Fruit fly (Drosophila melanogaster) whole organism, prepupa: Measurements from ENCODE around the gene Trl.
A peak's percentile ranks its signal among the peaks of the same experiment; 100 is the strongest.

ENCODE experiments used
- Blimp-1 ChIP-seq: fragments of 200-800 bp; sonication (Bioruptor generic); optimal IDR thresholded peaks from 3 replicates; lab custom pipeline; 2017; ENCODE audit warnings: missing biosample characterization, missing genetic modification characterization, mild to moderate bottlenecking, moderate library complexity, missing genetic modification reagents
- CG10631 ChIP-seq: fragments of 200-800 bp; sonication (Bioruptor generic); optimal IDR thresholded peaks from 2 replicates; lab custom pipeline; 2016; ENCODE audit warnings: missing biosample characterization, missing genetic modification characterization
- CG10669 ChIP-seq: fragments of 200-800 bp; sonication (Bioruptor generic); optimal IDR thresholded peaks from 3 replicates; lab custom pipeline; 2018; ENCODE audit warnings: missing biosample characterization, mild to moderate bottlenecking, missing genetic modification characterization, moderate library complexity
- CG11762 ChIP-seq: fragments of 200-800 bp; sonication (Bioruptor generic); optimal IDR thresholded peaks from 3 replicates; lab custom pipeline; 2016; ENCODE audit warnings: missing biosample characterization, missing genetic modification characterization; ENCODE audit not compliant: insufficient read depth
- CG11902 ChIP-seq: fragments of 200-800 bp; sonication (Bioruptor generic); optimal IDR thresholded peaks from 3 replicates; lab custom pipeline; 2016; ENCODE audit warnings: missing biosample characterization, missing genetic modification characterization
- CG15336 ChIP-seq: fragments of 200-800 bp; sonication (Bioruptor generic); IDR thresholded peaks from 2 replicates; pipeline ENCODE4 v1.3.6; 2022; ENCODE audit warnings: missing biosample characterization, missing genetic modification characterization
- CG1621 ChIP-seq: fragments of 200-800 bp; sonication (Bioruptor generic); optimal IDR thresholded peaks from 3 replicates; lab custom pipeline; 2018; ENCODE audit warnings: missing biosample characterization, mild to moderate bottlenecking, missing genetic modification characterization
- CG16779 ChIP-seq: fragments of 200-800 bp; sonication (Bioruptor generic); optimal IDR thresholded peaks from 3 replicates; lab custom pipeline; 2017; ENCODE audit warnings: missing biosample characterization, mild to moderate bottlenecking, missing genetic modification characterization
- CG3032 ChIP-seq: fragments of 200-800 bp; optimal IDR thresholded peaks from 2 replicates; lab custom pipeline; 2019; ENCODE audit warnings: missing biosample characterization, mild to moderate bottlenecking, missing genetic modification characterization, moderate library complexity
- CG6276 ChIP-seq: fragments of 200-800 bp; sonication (Bioruptor generic); optimal IDR thresholded peaks from 2 replicates; lab custom pipeline; 2017; ENCODE audit warnings: missing biosample characterization, mild to moderate bottlenecking, missing genetic modification characterization
- CG6792 ChIP-seq: fragments of 200-800 bp; sonication (Bioruptor generic); optimal IDR thresholded peaks from 3 replicates; lab custom pipeline; 2016; ENCODE audit warnings: missing biosample characterization, missing genetic modification characterization
- CG6808 ChIP-seq: fragments of 200-800 bp; sonication (Bioruptor generic); optimal IDR thresholded peaks from 3 replicates; lab custom pipeline; 2017; ENCODE audit warnings: missing biosample characterization, missing genetic modification characterization, mild to moderate bottlenecking, moderate library complexity, missing genetic modification reagents
- CG8319 ChIP-seq: fragments of 200-800 bp; sonication (Bioruptor generic); optimal IDR thresholded peaks from 3 replicates; lab custom pipeline; 2016; ENCODE audit warnings: missing biosample characterization, missing genetic modification characterization
- CG9139 ChIP-seq: fragments of 200-800 bp; sonication (Bioruptor generic); optimal IDR thresholded peaks from 3 replicates; lab custom pipeline; 2017; ENCODE audit warnings: missing biosample characterization, mild to moderate bottlenecking, missing genetic modification characterization
- Eip75B ChIP-seq: fragments of 200-800 bp; sonication (Bioruptor generic); optimal IDR thresholded peaks from 3 replicates; lab custom pipeline; 2016; ENCODE audit warnings: missing biosample characterization, missing genetic modification characterization
- Eip78C ChIP-seq: fragments of 200-800 bp; sonication (Bioruptor generic); peaks from one replicate; lab custom pipeline; 2016; ENCODE audit warnings: missing biosample characterization, missing genetic modification characterization
- Eip93F ChIP-seq: fragments of 200-800 bp; sonication (Bioruptor generic); optimal IDR thresholded peaks from 2 replicates; lab custom pipeline; 2016; ENCODE audit warnings: missing biosample characterization, mild to moderate bottlenecking, missing genetic modification characterization
- Ets21C ChIP-seq: fragments of 200-800 bp; sonication (Bioruptor generic); optimal IDR thresholded peaks from 3 replicates; lab custom pipeline; 2016; ENCODE audit warnings: missing biosample characterization, missing genetic modification characterization
- Ets96B ChIP-seq: fragments of 200-800 bp; optimal IDR thresholded peaks from 2 replicates; lab custom pipeline; 2019; ENCODE audit warnings: missing biosample characterization, mild to moderate bottlenecking, missing genetic modification characterization, moderate library complexity
- Gug ChIP-seq: fragments of 200-800 bp; sonication (Bioruptor generic); IDR thresholded peaks from 2 replicates; pipeline ENCODE4 v1.3.6; 2022; ENCODE audit warnings: missing biosample characterization, missing genetic modification characterization
- Hr38 ChIP-seq: sonication (Bioruptor generic); optimal IDR thresholded peaks from 2 replicates; lab custom pipeline; 2016; ENCODE audit warnings: missing biosample characterization, missing genetic modification characterization
- Hr39 ChIP-seq: fragments of 200-800 bp; sonication (Bioruptor generic); optimal IDR thresholded peaks from 2 replicates; lab custom pipeline; 2016; ENCODE audit warnings: missing biosample characterization, missing genetic modification characterization
- Lpt ChIP-seq: fragments of 200-800 bp; sonication (Bioruptor generic); optimal IDR thresholded peaks from 3 replicates; lab custom pipeline; 2016; ENCODE audit warnings: missing biosample characterization, missing genetic modification characterization
- Met ChIP-seq: fragments of 200-800 bp; sonication (Bioruptor generic); optimal IDR thresholded peaks from 3 replicates; lab custom pipeline; 2016; ENCODE audit warnings: missing biosample characterization, missing genetic modification characterization
- OdsH ChIP-seq: fragments of 200-800 bp; sonication (Bioruptor generic); optimal IDR thresholded peaks from 3 replicates; lab custom pipeline; 2016; ENCODE audit warnings: missing biosample characterization, missing genetic modification characterization
- Smox ChIP-seq: fragments of 200-800 bp; sonication (Bioruptor generic); optimal IDR thresholded peaks from 3 replicates; lab custom pipeline; 2016; ENCODE audit warnings: missing biosample characterization, missing genetic modification characterization
- Sox102F ChIP-seq: fragments of 200-800 bp; sonication (Bioruptor generic); optimal IDR thresholded peaks from 2 replicates; lab custom pipeline; 2016; ENCODE audit warnings: missing biosample characterization, mild to moderate bottlenecking, missing genetic modification characterization
- Sox14 ChIP-seq: fragments of 200-800 bp; sonication (Bioruptor generic); optimal IDR thresholded peaks from 3 replicates; lab custom pipeline; 2016; ENCODE audit warnings: missing biosample characterization, missing genetic modification characterization
- Sox15 ChIP-seq: fragments of 200-800 bp; sonication (Bioruptor generic); optimal IDR thresholded peaks from 3 replicates; lab custom pipeline; 2016; ENCODE audit warnings: missing biosample characterization, missing genetic modification characterization
- cyc ChIP-seq: fragments of 200-800 bp; sonication (Bioruptor generic); optimal IDR thresholded peaks from 3 replicates; lab custom pipeline; 2016; ENCODE audit warnings: missing biosample characterization, missing genetic modification characterization
- dsx ChIP-seq: fragments of 200-800 bp; optimal IDR thresholded peaks from 3 replicates; lab custom pipeline; 2019; ENCODE audit warnings: missing biosample characterization, mild to moderate bottlenecking, missing genetic modification characterization, moderate library complexity; ENCODE audit not compliant: poor library complexity, severe bottlenecking
- esn ChIP-seq: fragments of 200-800 bp; sonication (Bioruptor generic); optimal IDR thresholded peaks from 2 replicates; lab custom pipeline; 2016; ENCODE audit warnings: missing biosample characterization, mild to moderate bottlenecking, missing genetic modification characterization, moderate library complexity
- fd59A ChIP-seq: fragments of 200-800 bp; sonication (Bioruptor generic); optimal IDR thresholded peaks from 2 replicates; lab custom pipeline; 2017; ENCODE audit warnings: missing biosample characterization, mild to moderate bottlenecking, missing genetic modification characterization, missing genetic modification reagents
- fd85E ChIP-seq: fragments of 200-800 bp; sonication (Bioruptor generic); optimal IDR thresholded peaks from 3 replicates; lab custom pipeline; 2016; ENCODE audit warnings: missing biosample characterization, missing genetic modification characterization
- fkh ChIP-seq: fragments of 200-800 bp; sonication (Bioruptor generic); optimal IDR thresholded peaks from 3 replicates; lab custom pipeline; 2017; ENCODE audit warnings: missing biosample characterization, mild to moderate bottlenecking, missing genetic modification characterization, moderate library complexity
- lz ChIP-seq: fragments of 200-800 bp; sonication (Bioruptor generic); optimal IDR thresholded peaks from 3 replicates; lab custom pipeline; 2016; ENCODE audit warnings: missing biosample characterization, missing genetic modification characterization
- net ChIP-seq: fragments of 200-800 bp; sonication (Bioruptor generic); optimal IDR thresholded peaks from 3 replicates; lab custom pipeline; 2016; ENCODE audit warnings: missing biosample characterization, missing genetic modification characterization
- pdm3 ChIP-seq: fragments of 200-800 bp; sonication (Bioruptor generic); optimal IDR thresholded peaks from 3 replicates; lab custom pipeline; 2016; ENCODE audit warnings: missing biosample characterization, missing genetic modification characterization
- spab ChIP-seq: fragments of 200-800 bp; sonication (Bioruptor generic); optimal IDR thresholded peaks from 2 replicates; lab custom pipeline; 2017; ENCODE audit warnings: missing biosample characterization, mild to moderate bottlenecking, missing genetic modification characterization, missing genetic modification reagents
- ss ChIP-seq, 2 experiments: fragments of 200-800 bp; sonication (Bioruptor generic); optimal IDR thresholded peaks; 2 replicates in 1 of 2; 3 replicates in 1 of 2; lab custom pipeline; 2017 to 2018; ENCODE audit warnings: mild to moderate bottlenecking in 2 of 2, missing biosample characterization in 2 of 2, missing genetic modification characterization in 2 of 2, moderate library complexity in 1 of 2
- svp ChIP-seq: fragments of 200-800 bp; sonication (Bioruptor generic); peaks from one replicate; lab custom pipeline; 2016; ENCODE audit warnings: missing biosample characterization, missing genetic modification characterization
- topi ChIP-seq: fragments of 200-800 bp; sonication (Bioruptor generic); optimal IDR thresholded peaks from 3 replicates; lab custom pipeline; 2016; ENCODE audit warnings: missing biosample characterization, missing genetic modification characterization
- vri ChIP-seq: fragments of 200-800 bp; sonication (Bioruptor generic); optimal IDR thresholded peaks from 3 replicates; lab custom pipeline; 2016; ENCODE audit warnings: missing biosample characterization, mild to moderate bottlenecking, missing genetic modification characterization

Trl gene

dm6 chr3L:14756724-14757463, 4.0 kb downstream of the Trl start (continued):
- peak; percentile 89 for TF ChIP-seq CG11902 (GFP tag; lab: Kevin White, UChicago)
- peak; percentile 89 for TF ChIP-seq esn (GFP tag; lab: Kevin White, UChicago)
- TF ChIP-seq net (GFP tag; lab: Kevin White, UChicago): peak; percentile 92
- peak; percentile 88 for TF ChIP-seq CG6276 (GFP tag; lab: Kevin White, UChicago)
- TF ChIP-seq fkh (GFP tag; lab: Kevin White, UChicago): peak; percentile 81
- TF ChIP-seq CG16779 (tag; lab: Kevin White, UChicago): peak; percentile 34
- peak; percentile 91 for TF ChIP-seq CG11762
- peak; percentile 93 for TF ChIP-seq Sox15 (GFP tag; lab: Kevin White, UChicago)
- peak; percentile 94 for TF ChIP-seq pdm3 (GFP tag; lab: Kevin White, UChicago)
- peak; percentile 85 for TF ChIP-seq Sox102F (GFP tag; lab: Kevin White, UChicago)
- TF ChIP-seq Ets21C (GFP tag; lab: Kevin White, UChicago): peak; percentile 84
- peak; percentile 90 for TF ChIP-seq Smox (GFP tag; lab: Kevin White, UChicago)
- TF ChIP-seq Eip78C (GFP tag; lab: Kevin White, UChicago): peak; percentile 97
- peak; percentile 93 for TF ChIP-seq cyc (GFP tag; lab: Kevin White, UChicago)
- peak; percentile 88 for TF ChIP-seq topi (GFP tag; lab: Kevin White, UChicago)
- peak; percentile 86 for TF ChIP-seq CG8319 (GFP tag; lab: Kevin White, UChicago)
- TF ChIP-seq CG9139 (GFP tag; lab: Kevin White, UChicago): peak; percentile 58
- peak; percentile 91 for TF ChIP-seq Lpt (GFP tag; lab: Kevin White, UChicago)
- TF ChIP-seq, all 60 proteins: peak for 60

- TF ChIP-seq fkh (GFP tag; lab: Kevin White, UChicago): no peak
- peak; percentile 74 to 79 for TF ChIP-seq ss (GFP tag; optimal IDR thresholded peaks at IDR 0.05; lab: Kevin White, UChicago)
- TF ChIP-seq fd59A (GFP tag; lab: Kevin White, UChicago): peak; percentile 89
- peak; percentile 93 for TF ChIP-seq OdsH
- TF ChIP-seq CG6808: peak; percentile 84
- peak; percentile 88 for TF ChIP-seq CG10631 (GFP tag; lab: Kevin White, UChicago)
- TF ChIP-seq spab (GFP tag; lab: Kevin White, UChicago): peak; percentile 79
- TF ChIP-seq esn (GFP tag; lab: Kevin White, UChicago): peak; percentile 91
- TF ChIP-seq CG10669 (GFP tag; lab: Kevin White, UChicago): peak; percentile 85
- TF ChIP-seq lz (GFP tag; lab: Kevin White, UChicago): peak; percentile 88
- TF ChIP-seq dsx (GFP tag; lab: Kevin White, UChicago): peak; percentile 62
- TF ChIP-seq Ets21C (GFP tag; lab: Kevin White, UChicago): peak; percentile 85
- peak; percentile 86 for TF ChIP-seq Sox14
- no peak for TF ChIP-seq CG9139 (GFP tag; lab: Kevin White, UChicago)
- TF ChIP-seq Eip93F (GFP tag; lab: Kevin White, UChicago): no peak
- TF ChIP-seq CG8319 (GFP tag; lab: Kevin White, UChicago): peak; percentile 85
- TF ChIP-seq CG11902 (GFP tag; lab: Kevin White, UChicago): peak; percentile 87
- TF ChIP-seq topi (GFP tag; lab: Kevin White, UChicago): peak; percentile 87
- peak; percentile 82 for TF ChIP-seq Eip75B (GFP tag; lab: Kevin White, UChicago)
- TF ChIP-seq fd85E (GFP tag; lab: Kevin White, UChicago): peak; percentile 54
- TF ChIP-seq CG3032 (tag; lab: Kevin White, UChicago): peak; percentile 88
- peak; percentile 89 for TF ChIP-seq CG15336
- TF ChIP-seq svp: peak; percentile 99
- peak; percentile 88 for TF ChIP-seq Smox (GFP tag; lab: Kevin White, UChicago)
- peak; percentile 65 for TF ChIP-seq CG1621 (tag; lab: Kevin White, UChicago)
- peak; percentile 56 for TF ChIP-seq Sox102F (GFP tag; lab: Kevin White, UChicago)
- peak; percentile 59 for TF ChIP-seq CG16779 (tag; lab: Kevin White, UChicago)
- peak; percentile 88 for TF ChIP-seq CG6792 (GFP tag; lab: Kevin White, UChicago)
- TF ChIP-seq Met: peak; percentile 92
- peak; percentile 53 for TF ChIP-seq Blimp-1 (GFP tag; lab: Kevin White, UChicago)
- TF ChIP-seq CG6276 (GFP tag; lab: Kevin White, UChicago): peak; percentile 88
- TF ChIP-seq Gug: peak; percentile 78
- peak; percentile 87 for TF ChIP-seq Sox15 (GFP tag; lab: Kevin White, UChicago)
- peak; percentile 84 for TF ChIP-seq net (GFP tag; lab: Kevin White, UChicago)
- TF ChIP-seq Hr39 (GFP tag; lab: Kevin White, UChicago): peak; percentile 89
- TF ChIP-seq Ets96B (tag; lab: Kevin White, UChicago): peak; percentile 77
- no peak for TF ChIP-seq Hr38 (GFP tag; lab: Kevin White, UChicago)
- peak; percentile 20 for TF ChIP-seq vri (GFP tag; lab: Kevin White, UChicago)
These were observed 4.7 kb downstream of the Trl start for dm6 chr3L:14755951-14756723.
